Fruit fly (Drosophila melanogaster) S2 (cell line): ENCODE results near the gene CG13008.

Source experiments
- CG8478 ChIP-seq: fragments of >200 bp; optimal IDR thresholded peaks from 2 replicates; lab custom pipeline; 2018
- CTCF ChIP-seq, 2 experiments: fragments of >200 bp; optimal IDR thresholded peaks; 2 replicates each; lab custom pipeline; 2018

The CG13008 gene

dm6 chrX:16711003-16711402, at the start of gene CG13008:
Gene CG13008 (plus strand): TSS chrX:16711303.
- TF ChIP-seq CTCF (optimal IDR thresholded peaks at IDR 0.05; lab: Kevin White, UChicago) (no peak), CG8478 (lab: Kevin White, UChicago) (no peak)

- no peak for TF ChIP-seq CTCF (optimal IDR thresholded peaks at IDR 0.05; lab: Kevin White, UChicago)
- TF ChIP-seq CG8478 (lab: Kevin White, UChicago), result no peak
Measured at dm6 chrX:16664405-16665064, 46.6 kb upstream of the CG13008 start, which contains the start of gene CG15865. Gene CG15865 (minus strand): TSS chrX:16664455.

dm6 chrX:16669849-16670248, 41.3 kb upstream of the CG13008 start:
- TF ChIP-seq CTCF (optimal IDR thresholded peaks at IDR 0.05; lab: Kevin White, UChicago) (no peak), CG8478 (lab: Kevin White, UChicago) (no peak)

dm6 chrX:16670262-16670661, 40.8 kb upstream of the CG13008 start:
- no peak for TF ChIP-seq CG8478 (lab: Kevin White, UChicago)
- TF ChIP-seq CTCF (optimal IDR thresholded peaks at IDR 0.05; lab: Kevin White, UChicago), result no peak

- TF ChIP-seq CTCF (optimal IDR thresholded peaks at IDR 0.05; lab: Kevin White, UChicago), result no peak
- TF ChIP-seq CG8478 (lab: Kevin White, UChicago), result no peak
Measured at dm6 chrX:16670691-16671481, 40.2 kb upstream of the CG13008 start.

dm6 chrX:16672904-16673303, 38.2 kb upstream of the CG13008 start:
- TF ChIP-seq CTCF (optimal IDR thresholded peaks at IDR 0.05; lab: Kevin White, UChicago), result no peak
- TF ChIP-seq CG8478 (lab: Kevin White, UChicago), result no peak

- TF ChIP-seq CTCF (optimal IDR thresholded peaks at IDR 0.05; lab: Kevin White, UChicago) (no peak), CG8478 (lab: Kevin White, UChicago) (no peak)
Measured at dm6 chrX:16674538-16674937, 36.6 kb upstream of the CG13008 start.

dm6 chrX:16676653-16677052, 34.5 kb upstream of the CG13008 start, which contains the start of gene CG13012:
Gene CG13012 (minus strand): TSS chrX:16676753.
- no peak for TF ChIP-seq CG8478 (lab: Kevin White, UChicago)
- no peak for TF ChIP-seq CTCF (optimal IDR thresholded peaks at IDR 0.05; lab: Kevin White, UChicago)

dm6 chrX:16677163-16677562, 33.9 kb upstream of the CG13008 start:
- TF ChIP-seq CTCF (optimal IDR thresholded peaks at IDR 0.05; lab: Kevin White, UChicago) (no peak), CG8478 (lab: Kevin White, UChicago) (no peak)

- TF ChIP-seq CTCF (optimal IDR thresholded peaks at IDR 0.05; lab: Kevin White, UChicago), result no peak
- no peak for TF ChIP-seq CG8478 (lab: Kevin White, UChicago)
Measured at dm6 chrX:16678845-16679347, 32.2 kb upstream of the CG13008 start, which contains the start of the genes CG13010 and sing. Gene CG13010 (minus strand): TSS chrX:16678945. Gene sing (plus strand): TSS chrX:16679297.

DNA sequence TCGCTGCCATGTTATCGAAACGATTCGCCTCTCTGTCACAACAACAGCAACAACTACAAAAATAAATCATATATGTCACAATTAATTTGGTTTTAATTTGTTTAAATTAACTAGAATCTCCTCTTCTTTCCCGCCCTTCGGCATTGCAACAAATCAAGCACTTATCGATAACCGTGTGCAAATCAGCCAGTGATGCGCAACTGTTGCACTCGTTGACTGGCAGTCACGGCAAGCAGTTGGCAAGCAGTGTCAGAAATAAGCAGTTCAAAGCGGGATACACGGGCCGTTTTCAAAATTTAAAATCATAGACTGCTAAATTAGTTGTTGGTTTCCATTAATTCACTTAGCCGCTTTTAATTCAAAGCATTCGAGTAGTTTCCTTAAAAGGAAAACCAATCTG, 27.3 kb upstream of the CG13008 start, which contains the start of gene Axs:
Gene Axs (minus strand): TSS at position 131 of the 400 bp plus-strand sequence.
- TF ChIP-seq CTCF (optimal IDR thresholded peaks at IDR 0.05; lab: Kevin White, UChicago), result peak; percentile 31 to 49
- TF ChIP-seq CG8478 (lab: Kevin White, UChicago), result no peak

dm6 chrX:16687400-16688105, 23.6 kb upstream of the CG13008 start:
- TF ChIP-seq CTCF (optimal IDR thresholded peaks at IDR 0.05; lab: Kevin White, UChicago), result no peak
- no peak for TF ChIP-seq CG8478 (lab: Kevin White, UChicago)

DNA sequence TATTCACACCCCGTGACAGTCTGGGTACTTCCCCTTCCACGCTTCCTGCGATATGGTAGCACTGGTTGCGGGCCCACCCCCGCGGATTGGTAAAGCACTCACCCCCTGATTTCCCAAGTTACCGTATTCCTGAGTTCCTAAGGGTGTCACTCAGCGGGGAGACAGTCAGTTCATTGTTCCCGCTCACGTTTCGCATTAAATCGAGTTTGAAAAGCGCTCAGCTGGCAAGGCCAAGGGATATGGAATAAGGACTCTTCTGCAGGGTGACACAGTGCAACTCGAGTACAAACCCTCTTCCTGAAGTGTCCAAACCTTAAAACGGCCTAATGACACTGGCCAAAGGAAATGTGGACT, 23.0 kb upstream of the CG13008 start:
- TF ChIP-seq CG8478 (lab: Kevin White, UChicago), result no peak
- no peak for TF ChIP-seq CTCF (optimal IDR thresholded peaks at IDR 0.05; lab: Kevin White, UChicago)

DNA sequence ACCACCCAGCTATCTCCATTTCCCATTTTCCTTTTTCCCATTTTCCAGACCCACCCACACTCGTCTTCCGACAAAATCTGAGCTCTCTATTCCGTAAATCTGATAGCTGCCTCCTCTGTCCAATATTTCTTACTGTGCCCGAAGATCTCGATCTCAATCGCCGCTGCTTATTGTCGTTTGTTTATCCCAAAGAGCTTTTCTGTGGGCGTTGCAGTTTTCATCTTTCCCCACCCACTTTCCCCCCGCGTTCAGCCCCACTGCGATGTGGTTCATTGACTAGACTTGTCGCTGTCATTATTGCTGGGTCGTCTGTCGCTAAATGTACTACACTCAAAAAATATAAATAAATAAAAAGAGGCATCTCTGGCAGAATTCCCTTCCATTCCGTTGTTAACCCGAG, 21.8 kb upstream of the CG13008 start:
- TF ChIP-seq CTCF (optimal IDR thresholded peaks at IDR 0.05; lab: Kevin White, UChicago) (no peak), CG8478 (lab: Kevin White, UChicago) (no peak)
